Fruit fly (Drosophila melanogaster): ENCODE measurements around the gene CG7884.
A peak's percentile ranks its signal among the peaks of the same experiment; 100 is the strongest.

CG7884 gene

DNA sequence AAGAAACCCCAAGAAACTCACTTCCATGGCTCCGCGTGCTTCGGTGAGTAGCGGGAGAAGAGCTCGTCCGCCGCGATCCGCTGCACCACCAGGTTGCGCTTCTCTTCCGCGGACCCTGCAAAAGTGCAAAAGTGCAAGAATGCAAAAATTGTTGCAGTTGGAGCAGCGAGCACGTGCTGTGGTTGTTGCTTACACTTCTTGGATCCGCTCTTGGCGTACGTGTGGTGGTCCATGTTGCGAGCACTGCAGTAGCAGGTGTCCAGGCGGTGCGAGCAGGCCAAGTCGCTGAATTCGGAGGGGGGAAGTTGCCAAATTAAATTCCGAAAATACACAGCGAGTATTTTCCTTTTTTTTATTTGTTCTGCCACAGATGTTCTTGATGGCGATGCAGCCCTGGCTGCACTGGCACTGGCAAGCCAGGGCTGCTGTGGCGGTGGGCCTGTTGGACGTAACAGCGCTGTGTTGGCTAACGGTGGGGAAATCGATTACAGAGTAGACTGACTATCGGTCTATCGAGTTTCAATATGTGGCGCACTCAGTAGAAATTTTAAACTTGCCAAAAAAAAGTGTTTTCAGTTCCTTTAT is 48.2 kb downstream of the CG7884 start, which contains the start of gene CG8010 (continued):
- TF ChIP-seq CG10543 (GFP tag; optimal IDR thresholded peaks at IDR 0.05) (no peak), CG15073 (GFP tag; optimal IDR thresholded peaks at IDR 0.05) (no peak), CG13624 (GFP tag; optimal IDR thresholded peaks at IDR 0.05) (no peak), HHEX (GFP tag; optimal IDR thresholded peaks at IDR 0.05) (no peak), Blimp-1 (GFP tag; optimal IDR thresholded peaks at IDR 0.05) (no peak), CG14710 (tag; optimal IDR thresholded peaks at IDR 0.05) (peak; percentile 45), Taf1 (GFP tag; IDR thresholded peaks at IDR 0.05) (no peak), nmo (GFP tag; optimal IDR thresholded peaks at IDR 0.05) (peak; percentile 1), B-H2 (GFP tag; optimal IDR thresholded peaks at IDR 0.05) (peak; percentile 21), eyg (GFP tag; optimal IDR thresholded peaks at IDR 0.05) (no peak), sr (GFP tag; IDR thresholded peaks at IDR 0.05) (no peak), CG1024 (GFP tag; IDR thresholded peaks at IDR 0.05) (0 out of 2 replicates have a peak, but pooled peaks have one; percentile 24), Dll (GFP tag; IDR thresholded peaks at IDR 0.05; ENCODE audit: partially characterized antibody) (peak; percentile 48; the same call in 1 of the 4 replicates), CoRest (tag; optimal IDR thresholded peaks at IDR 0.05) (no peak), NC2α (GFP tag; optimal IDR thresholded peaks at IDR 0.05) (no peak), Lhr (GFP tag; optimal IDR thresholded peaks at IDR 0.05) (no peak), CG6765 (GFP tag; optimal IDR thresholded peaks at IDR 0.05) (no peak), E2f2 (GFP tag; IDR thresholded peaks at IDR 0.05) (peak; percentile 92), CG42726 (GFP tag; IDR thresholded peaks at IDR 0.05; ENCODE audit: partially characterized antibody) (peak; percentile 54), CG10462 (GFP tag; optimal IDR thresholded peaks at IDR 0.05) (no peak), Eip74EF (GFP tag; optimal IDR thresholded peaks at IDR 0.05) (no peak), nerfin-1 (tag; optimal IDR thresholded peaks at IDR 0.05) (peak; percentile 14), CG12769 (tag; optimal IDR thresholded peaks at IDR 0.05) (no peak), Hr78 (GFP tag; optimal IDR thresholded peaks at IDR 0.05) (no peak), gsb (GFP tag; IDR thresholded peaks at IDR 0.05) (no peak), ab (GFP tag; optimal IDR thresholded peaks at IDR 0.05) (no peak), CG7372 (GFP tag; IDR thresholded peaks at IDR 0.05) (no peak), cad (GFP tag; optimal IDR thresholded peaks at IDR 0.05) (no peak), CG30431 (GFP tag; optimal IDR thresholded peaks at IDR 0.05) (no peak), lola (GFP tag; optimal IDR thresholded peaks at IDR 0.05) (no peak), lbe (GFP tag; optimal IDR thresholded peaks at IDR 0.05) (no peak), CG17802 (tag; optimal IDR thresholded peaks at IDR 0.05) (no peak), CG7928 (GFP tag; optimal IDR thresholded peaks at IDR 0.05) (peak; percentile 99), Mad (GFP tag; optimal IDR thresholded peaks at IDR 0.05) (no peak), CG8944 (GFP tag; optimal IDR thresholded peaks at IDR 0.05) (no peak), Dip3 (GFP tag; optimal IDR thresholded peaks at IDR 0.05) (no peak), Aef1 (GFP tag; IDR thresholded peaks at IDR 0.05) (no peak), Sry-β (GFP tag; optimal IDR thresholded peaks at IDR 0.05) (no peak), Six4 (GFP tag; optimal IDR thresholded peaks at IDR 0.05) (no peak), tio (GFP tag; optimal IDR thresholded peaks at IDR 0.05) (no peak), CG8924 (tag; optimal IDR thresholded peaks at IDR 0.05) (peak; percentile 15), Xbp1 (GFP tag; optimal IDR thresholded peaks at IDR 0.05) (no peak), CG30020 (tag; optimal IDR thresholded peaks at IDR 0.05) (no peak), fd3F (GFP tag; optimal IDR thresholded peaks at IDR 0.05) (no peak), CrebB (tag; optimal IDR thresholded peaks at IDR 0.05) (no peak), her (GFP tag; optimal IDR thresholded peaks at IDR 0.05) (peak; percentile 30), CG7987 (GFP tag; optimal IDR thresholded peaks at IDR 0.05) (peak; percentile 31), seq (GFP tag; IDR thresholded peaks at IDR 0.05) (no peak), pfk (GFP tag; optimal IDR thresholded peaks at IDR 0.05) (no peak), CG17912 (GFP tag; optimal IDR thresholded peaks at IDR 0.05) (no peak)

Measured in whole organism, embryonic.